Fruit fly (Drosophila melanogaster): ENCODE data around the gene meigo.
A peak's percentile ranks its signal among the peaks of the same experiment; 100 is the strongest.

DNA sequence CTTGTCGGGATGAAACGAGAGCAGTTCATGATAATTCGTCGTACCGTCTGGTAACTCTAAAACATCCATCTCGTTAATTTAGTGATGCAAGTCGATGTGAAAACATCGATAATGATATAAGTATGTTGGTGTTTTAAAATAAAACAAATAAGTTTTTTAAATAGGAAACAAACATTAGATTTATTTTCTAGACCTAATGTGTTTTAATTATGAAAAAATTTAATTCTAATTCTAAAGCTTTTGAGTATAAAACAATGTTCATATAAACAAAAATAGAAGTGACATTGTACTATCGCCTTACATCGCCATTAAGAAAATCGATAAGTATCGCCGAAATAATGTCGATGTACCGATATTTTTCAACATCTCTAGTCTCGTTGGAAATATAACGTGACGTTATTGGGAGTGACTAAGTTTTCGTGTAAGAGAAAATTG is 27.0 kb upstream of the meigo start, which contains the start of gene Rab11:
- TF ChIP-seq cic (GFP tag; optimal IDR thresholded peaks at IDR 0.05): no peak
- no peak for TF ChIP-seq cnc (optimal IDR thresholded peaks at IDR 0.05)
- TF ChIP-seq toe (GFP tag; optimal IDR thresholded peaks at IDR 0.05): no peak
- peak; percentile 26 for TF ChIP-seq pad (GFP tag; optimal IDR thresholded peaks at IDR 0.05)
